Worm (Caenorhabditis elegans): ENCODE measurements around the gene srd-70.
A peak's percentile ranks its signal among the peaks of the same experiment; 100 is the strongest.

Gene srd-70

DNA sequence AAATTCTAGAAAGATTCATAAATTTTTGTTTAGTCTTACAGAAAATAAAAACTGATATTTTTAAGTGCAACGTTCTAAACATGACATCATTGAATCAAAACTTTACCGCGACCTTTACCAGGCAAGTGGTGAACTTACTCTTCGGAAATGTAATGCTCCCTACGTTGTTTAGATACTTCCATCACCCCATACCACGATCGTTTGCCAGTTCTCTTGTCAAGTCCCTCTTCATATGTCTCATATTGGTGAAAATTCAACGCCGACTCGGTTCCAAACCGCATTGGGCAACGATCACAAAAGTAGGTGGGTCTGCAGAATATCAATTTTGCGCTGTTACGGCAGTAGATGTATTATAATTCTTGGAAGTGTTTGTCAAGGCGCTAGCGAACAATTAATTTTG is 6.9 kb downstream of the srd-70 start, which contains the start of gene B0250.18:
B0250.18 (minus strand) TSS at position 101 of the 400 bp plus-strand sequence.
- no peak for TF ChIP-seq egl-27 (tag; optimal IDR thresholded peaks at IDR 0.05)
- TF ChIP-seq efl-1 (optimal IDR thresholded peaks at IDR 0.05): no peak
- no peak for TF ChIP-seq efl-1 (GFP tag; optimal IDR thresholded peaks at IDR 0.05 in 1 of 2)
- no peak for TF ChIP-seq nhr-77 (tag; optimal IDR thresholded peaks at IDR 0.05)

DNA sequence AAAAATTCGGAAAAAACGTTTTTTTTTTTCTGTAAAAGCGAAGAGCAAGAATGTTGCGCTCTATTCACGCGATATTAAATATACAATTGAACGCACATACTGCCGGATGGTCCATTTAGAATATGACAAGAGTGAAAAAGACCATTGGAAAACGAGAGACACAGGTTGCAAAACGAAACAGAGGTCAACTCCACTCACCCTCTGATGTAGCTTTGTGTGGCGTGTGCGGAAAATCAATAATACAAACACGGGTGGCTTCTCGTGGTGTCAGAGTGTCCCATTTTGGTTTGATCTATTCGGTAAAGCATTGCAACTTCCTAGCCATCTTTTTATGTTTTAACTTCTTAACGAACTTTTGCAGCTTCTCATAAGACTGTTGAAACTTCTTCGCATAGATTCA is 10.9 kb downstream of the srd-70 start:
- TF ChIP-seq unc-98 (GFP tag; IDR thresholded peaks at IDR 0.05) (no peak), sup-37 (GFP tag; optimal IDR thresholded peaks at IDR 0.05) (no peak), pqm-1 (tag; optimal IDR thresholded peaks at IDR 0.05) (no peak), tlp-1 (tag; optimal IDR thresholded peaks at IDR 0.05) (no peak), ama-1 (optimal IDR thresholded peaks at IDR 0.05) (no peak), snpc-4 (tag; optimal IDR thresholded peaks at IDR 0.05) (no peak), lin-15B (tag; optimal IDR thresholded peaks at IDR 0.05) (no peak), grh-1 (GFP tag; IDR thresholded peaks at IDR 0.05) (no peak)

DNA sequence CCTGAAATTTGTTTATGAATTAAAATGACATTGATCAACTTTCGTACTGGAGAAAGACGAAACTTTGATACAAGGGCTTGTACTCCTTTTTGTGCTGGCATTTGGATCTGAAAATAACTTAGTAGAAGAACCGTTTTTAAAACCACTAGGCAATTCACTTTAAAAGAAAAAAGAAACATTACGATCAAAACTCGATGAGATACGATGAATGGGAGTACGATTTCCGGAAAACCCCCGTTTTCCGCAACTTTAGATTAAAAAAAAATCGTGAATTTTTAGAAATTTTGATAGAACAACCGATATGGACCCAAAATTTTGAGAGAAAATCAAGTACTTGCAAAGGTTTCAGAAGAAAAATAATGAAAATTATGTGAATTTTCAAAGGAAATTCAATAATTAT is 16.5 kb downstream of the srd-70 start, which contains the start of gene B0250.8:
B0250.8 (minus strand) TSS at position 101 of the 400 bp plus-strand sequence.
- TF ChIP-seq blmp-1 (tag; optimal IDR thresholded peaks at IDR 0.05) (no peak), hpl-2 (GFP tag; optimal IDR thresholded peaks at IDR 0.05) (no peak), elt-2 (tag; optimal IDR thresholded peaks at IDR 0.05) (no peak), unc-30 (tag; optimal IDR thresholded peaks at IDR 0.05) (no peak), ets-5 (GFP tag; IDR thresholded peaks at IDR 0.05) (no peak), vab-15 (tag; optimal IDR thresholded peaks at IDR 0.05) (no peak), unc-130 (tag; optimal IDR thresholded peaks at IDR 0.05) (no peak), lir-3 (tag; optimal IDR thresholded peaks at IDR 0.05; ENCODE audit: poor library complexity) (no peak), swsn-7 (tag; optimal IDR thresholded peaks at IDR 0.05) (no peak), mdl-1 (tag; optimal IDR thresholded peaks at IDR 0.05) (no peak), jun-1 (tag; optimal IDR thresholded peaks at IDR 0.05) (no peak), fkh-4 (tag; optimal IDR thresholded peaks at IDR 0.05; ENCODE audit: borderline replicate concordance) (no peak), unc-86 (tag; optimal IDR thresholded peaks at IDR 0.05) (no peak)

DNA sequence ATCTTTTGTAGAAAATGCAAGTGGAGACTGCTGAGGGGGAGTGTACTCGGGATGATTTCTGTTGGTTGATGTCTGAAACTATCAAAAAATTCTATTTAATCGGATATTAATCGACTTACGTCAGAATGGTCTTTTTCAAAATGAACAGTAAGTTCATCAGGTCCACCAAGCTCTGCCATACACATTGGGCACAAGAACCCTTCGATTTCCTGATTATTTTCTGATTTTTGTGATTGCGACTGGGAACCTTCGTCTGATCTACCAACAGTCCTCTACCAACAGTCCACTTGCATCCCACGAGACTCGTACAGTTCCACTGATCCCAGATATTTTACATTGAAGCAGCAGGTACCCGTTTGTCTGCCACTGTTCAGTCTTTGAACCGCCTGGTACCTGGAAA is 21.1 kb downstream of the srd-70 start:
- TF ChIP-seq nhr-12 (tag; optimal IDR thresholded peaks at IDR 0.05) (no peak), fos-1 (tag; optimal IDR thresholded peaks at IDR 0.05) (no peak), sox-4 (tag; optimal IDR thresholded peaks at IDR 0.05) (no peak), F16B12.6 (tag; optimal IDR thresholded peaks at IDR 0.05) (no peak), egl-27 (tag; optimal IDR thresholded peaks at IDR 0.05) (no peak), ets-5 (GFP tag; IDR thresholded peaks at IDR 0.05) (no peak), nhr-85 (tag) (peak; percentile 6), vab-15 (tag; optimal IDR thresholded peaks at IDR 0.05) (no peak)

DNA sequence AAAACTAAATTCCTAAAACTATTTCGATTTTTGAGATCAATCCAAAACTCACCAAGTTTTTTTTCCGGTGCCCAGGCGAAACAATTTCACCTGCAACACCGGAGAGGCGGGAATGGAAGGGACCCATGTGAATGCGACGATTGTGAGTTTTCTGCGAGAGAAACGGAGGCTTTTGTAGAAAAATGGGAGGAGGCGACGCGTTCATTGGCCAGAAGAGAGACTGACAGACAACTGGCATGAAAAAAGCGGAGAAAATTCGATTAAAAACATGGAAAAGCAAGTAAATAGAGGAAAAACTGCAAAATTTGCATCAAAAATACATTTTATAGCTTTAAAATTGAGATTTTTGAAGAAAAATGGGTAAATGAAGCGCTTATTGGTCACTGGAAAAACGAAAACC is 21.9 kb downstream of the srd-70 start, which contains the start of gene B0250.7:
B0250.7 (minus strand) TSS at position 232 of the 400 bp plus-strand sequence.
- no peak for TF ChIP-seq unc-98 (GFP tag; IDR thresholded peaks at IDR 0.05)
- no peak for TF ChIP-seq fos-1 (tag; optimal IDR thresholded peaks at IDR 0.05)
- TF ChIP-seq ceh-88 (GFP tag; IDR thresholded peaks at IDR 0.05): no peak
- peak in 1 of 2 experiments; percentile 21 for TF ChIP-seq lsy-2 (tag; optimal IDR thresholded peaks at IDR 0.05)
- TF ChIP-seq fkh-10 (GFP tag; optimal IDR thresholded peaks at IDR 0.05): no peak
- TF ChIP-seq efl-1 (optimal IDR thresholded peaks at IDR 0.05): no peak
- peak in 1 of 2 experiments; percentile 47 for TF ChIP-seq efl-1 (GFP tag; optimal IDR thresholded peaks at IDR 0.05 in 1 of 2)
- TF ChIP-seq C16A3.4 (tag; optimal IDR thresholded peaks at IDR 0.05): no peak

DNA sequence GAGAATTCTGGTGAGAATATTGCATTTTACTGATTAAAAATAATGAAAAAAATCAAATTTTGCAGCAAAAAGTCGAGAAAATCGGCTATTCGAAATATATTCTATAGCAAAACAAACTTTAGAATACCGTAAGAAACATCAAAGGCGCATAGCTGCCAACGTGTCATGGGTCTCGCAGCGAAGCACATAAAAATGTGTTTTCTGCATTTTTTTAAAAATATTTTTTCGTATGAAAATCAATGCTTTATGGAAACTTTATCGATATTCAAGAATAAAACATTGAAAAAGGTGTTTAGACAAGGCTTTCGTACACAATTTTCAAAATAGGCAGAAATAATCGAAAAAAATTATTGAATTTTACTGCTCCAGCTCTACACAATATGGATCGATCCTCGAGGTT is 22.6 kb downstream of the srd-70 start:
- TF ChIP-seq mdl-1 (tag; optimal IDR thresholded peaks at IDR 0.05): no peak
- no peak for TF ChIP-seq efl-1 (optimal IDR thresholded peaks at IDR 0.05)
- peak in 1 of 2 experiments; percentile 69 for TF ChIP-seq efl-1 (GFP tag; optimal IDR thresholded peaks at IDR 0.05 in 1 of 2)
